Worm (Caenorhabditis elegans): ENCODE measurements around the gene wah-1.

DNA sequence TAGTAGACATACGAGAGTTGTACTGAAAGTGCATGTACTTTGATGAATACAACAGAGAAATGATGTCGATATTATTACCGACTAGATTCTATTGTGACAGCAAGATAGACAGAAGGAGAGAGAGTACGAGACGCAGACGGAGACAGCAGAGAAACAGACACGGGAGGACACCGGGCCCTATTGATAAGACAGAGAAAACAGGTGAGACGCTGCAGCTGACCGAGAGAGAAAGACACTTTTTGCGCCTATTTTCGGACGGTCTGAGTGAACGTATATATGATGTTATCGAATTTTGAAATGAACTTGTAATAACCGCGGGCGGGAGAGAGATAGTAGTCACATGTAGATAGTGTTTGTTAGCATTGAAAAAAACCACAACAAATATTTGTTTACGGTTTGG lies 13.3 kb downstream of the wah-1 start:
- TF ChIP-seq ces-1 (GFP tag; optimal IDR thresholded peaks at IDR 0.05) = no peak
- peak; percentile 32 for TF ChIP-seq mep-1 (tag; optimal IDR thresholded peaks at IDR 0.05)
- TF ChIP-seq ama-1 (optimal IDR thresholded peaks at IDR 0.05) = no peak
- TF ChIP-seq unc-62 (GFP tag; optimal IDR thresholded peaks at IDR 0.05) = no peak
- no peak for TF ChIP-seq efl-3 (GFP tag; optimal IDR thresholded peaks at IDR 0.05)
- TF ChIP-seq elt-2 (tag; optimal IDR thresholded peaks at IDR 0.05) = peak; percentile 80
- TF ChIP-seq aly-2 (tag; optimal IDR thresholded peaks at IDR 0.05) = no peak
- no peak for TF ChIP-seq F16B12.6 (tag; optimal IDR thresholded peaks at IDR 0.05)
- TF ChIP-seq elt-3 (tag; optimal IDR thresholded peaks at IDR 0.05) = peak in 2 of 6 experiments; percentile 45 to 80
- TF ChIP-seq nhr-28 (tag; optimal IDR thresholded peaks at IDR 0.05) = no peak

All from whole organism, L1 larva.